Worm (Caenorhabditis elegans): ENCODE results near the gene papl-1.

The papl-1 gene

DNA sequence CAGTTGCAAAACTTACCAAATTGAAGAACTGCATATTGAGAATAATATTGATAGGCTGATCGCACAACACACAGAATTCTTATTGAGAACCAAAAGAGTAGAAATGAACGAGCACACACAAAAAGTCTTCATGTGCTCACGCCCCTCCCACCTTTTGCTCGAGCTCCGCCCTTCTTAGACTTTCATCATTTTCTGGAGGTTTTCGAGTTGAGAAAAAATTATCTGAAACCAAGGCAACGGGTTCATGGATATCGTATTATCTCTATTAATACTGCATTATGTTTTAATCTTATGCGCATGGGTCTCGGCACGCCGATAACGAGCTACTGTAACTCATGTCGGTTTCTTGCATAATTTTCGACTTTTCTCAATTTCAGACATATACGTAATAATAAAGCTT lies 33.7 kb downstream of the papl-1 start, which contains the start of gene R11D1.12:
R11D1.12 (minus strand) TSS at position 101 of the 400 bp plus-strand sequence.
- TF ChIP-seq lir-1 (GFP tag; conservative IDR thresholded peaks at IDR 0.05) (no peak), lsl-1 (GFP tag; optimal IDR thresholded peaks at IDR 0.05) (no peak), Y79H2A.3 (GFP tag; conservative IDR thresholded peaks at IDR 0.05) (no peak), let-607 (tag; optimal IDR thresholded peaks at IDR 0.05) (no peak), madf-8 (GFP tag; conservative IDR thresholded peaks at IDR 0.05) (no peak), hsf-1 (GFP tag; IDR thresholded peaks at IDR 0.05) (no peak), ztf-28 (GFP tag; IDR thresholded peaks at IDR 0.05) (no peak), let-526 (GFP tag; IDR thresholded peaks at IDR 0.05) (no peak), ceh-91 (GFP tag; IDR thresholded peaks at IDR 0.05) (no peak), ztf-26 (tag; optimal IDR thresholded peaks at IDR 0.05) (no peak), madf-10 (tag; optimal IDR thresholded peaks at IDR 0.05) (no peak)

DNA sequence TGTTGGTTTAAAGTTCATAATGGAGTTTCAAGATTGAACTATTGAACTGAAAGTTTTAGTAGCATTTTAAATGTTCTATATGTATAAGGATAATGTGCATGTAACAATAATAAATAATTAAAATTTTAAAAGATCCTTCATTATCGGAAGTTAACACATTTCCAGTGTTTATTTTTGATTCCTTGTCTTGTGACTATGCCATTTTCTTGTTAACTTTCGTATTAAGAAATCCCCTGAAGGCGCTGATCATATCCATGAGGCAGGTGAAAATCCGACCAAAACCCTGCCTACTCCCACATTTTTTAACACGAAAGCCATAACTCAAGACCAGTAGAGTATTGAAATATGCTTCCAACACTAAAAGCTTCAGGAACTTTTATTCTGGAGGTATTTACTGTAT lies 39.8 kb downstream of the papl-1 start, which contains the start of gene R11D1.7:
R11D1.7 (plus strand) TSS at position 301 of the 400 bp plus-strand sequence.
- no peak for TF ChIP-seq zfh-2 (GFP tag; conservative IDR thresholded peaks at IDR 0.05)
- no peak for TF ChIP-seq pbrm-1 (GFP tag; IDR thresholded peaks at IDR 0.05)

DNA sequence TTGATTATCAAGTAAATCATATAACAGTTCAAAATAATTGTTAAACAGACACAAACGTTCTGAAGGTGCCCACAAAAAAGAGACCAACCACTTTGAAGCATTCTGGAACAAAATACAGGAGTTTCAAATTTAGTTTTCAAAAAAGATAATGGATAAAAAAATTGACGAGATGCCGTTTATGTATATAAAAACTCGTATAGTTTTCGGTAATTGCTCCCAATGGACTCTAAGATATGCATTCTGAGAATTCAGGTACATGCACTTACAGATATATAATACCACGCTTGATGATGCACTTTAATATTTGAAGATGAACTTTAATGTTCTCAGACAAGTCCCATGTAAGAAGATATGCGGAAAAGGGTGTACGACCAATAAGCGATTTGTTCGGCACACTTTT lies 40.9 kb downstream of the papl-1 start, which contains the start of gene str-181:
str-181 (minus strand) TSS at position 101 of the 400 bp plus-strand sequence.
- TF ChIP-seq rcor-1 (GFP tag; IDR thresholded peaks at IDR 0.05) (no peak), lin-54 (GFP tag; optimal IDR thresholded peaks at IDR 0.05) (no peak), B0261.1 (tag; optimal IDR thresholded peaks at IDR 0.05) (no peak), chd-7 (tag; optimal IDR thresholded peaks at IDR 0.05) (no peak), snpc-4 (GFP tag; optimal IDR thresholded peaks at IDR 0.05) (no peak), snpc-4 (tag; optimal IDR thresholded peaks at IDR 0.05) (no peak), atf-7 (tag; optimal IDR thresholded peaks at IDR 0.05) (no peak), zim-3 (tag; optimal IDR thresholded peaks at IDR 0.05) (no peak)

DNA sequence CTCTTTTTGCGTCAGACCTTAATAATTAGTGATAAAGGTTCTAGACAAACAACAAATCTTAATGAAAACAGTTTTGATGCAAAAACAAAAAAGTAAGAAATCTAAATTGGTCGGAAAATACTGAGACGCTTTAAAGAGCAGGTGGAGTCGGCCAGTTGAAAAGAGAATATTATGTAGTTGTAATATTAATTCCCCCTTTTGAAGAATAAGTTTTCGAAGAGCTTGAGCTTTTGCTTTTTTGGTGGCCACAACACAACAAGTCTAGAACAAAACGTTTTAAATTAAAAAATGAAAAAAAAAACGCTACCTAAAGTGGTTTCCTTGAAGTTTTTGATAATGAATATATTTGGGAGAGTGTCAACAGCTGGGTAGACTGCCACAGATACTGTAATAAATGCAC lies 43.1 kb downstream of the papl-1 start, which contains the start of gene str-178:
str-178 (minus strand) TSS at position 101 of the 400 bp plus-strand sequence.
- no peak for TF ChIP-seq Y67H2A.10 (GFP tag; conservative IDR thresholded peaks at IDR 0.05)
- no peak for TF ChIP-seq ceh-58 (GFP tag; IDR thresholded peaks at IDR 0.05)
- TF ChIP-seq somi-1 (GFP tag; optimal IDR thresholded peaks at IDR 0.05), result no peak
- no peak for TF ChIP-seq pha-4 (tag; optimal IDR thresholded peaks at IDR 0.05)
- no peak for TF ChIP-seq zim-3 (tag; optimal IDR thresholded peaks at IDR 0.05)

DNA sequence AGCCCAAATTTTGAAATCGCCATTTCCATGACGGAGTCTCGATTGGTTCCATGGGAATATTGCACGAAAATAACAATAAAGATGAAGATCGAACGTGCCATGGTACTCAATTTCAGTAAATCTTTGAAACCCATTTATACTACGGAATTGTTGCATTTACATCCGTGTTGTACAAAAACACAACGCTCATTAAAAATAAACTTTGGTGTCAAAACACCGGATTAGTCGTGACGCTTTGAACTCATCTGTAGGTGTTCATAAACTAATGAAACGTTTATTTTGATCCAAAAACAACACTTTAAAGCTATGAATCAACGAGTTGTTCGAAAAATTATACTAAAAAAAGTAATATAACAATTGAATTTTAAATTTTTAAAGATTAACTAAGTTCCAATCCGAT lies 45.4 kb downstream of the papl-1 start, which contains the start of gene R11D1.4:
R11D1.4 (minus strand) TSS at position 101 of the 400 bp plus-strand sequence.
- TF ChIP-seq ceh-91 (GFP tag; IDR thresholded peaks at IDR 0.05) (no peak), bed-1 (GFP tag; IDR thresholded peaks at IDR 0.05) (no peak), rec-8 (tag; optimal IDR thresholded peaks at IDR 0.05) (no peak), attf-6 (GFP tag; IDR thresholded peaks at IDR 0.05) (no peak), ceh-58 (GFP tag; IDR thresholded peaks at IDR 0.05) (no peak), ztf-26 (tag; optimal IDR thresholded peaks at IDR 0.05) (no peak), lsl-1 (GFP tag; optimal IDR thresholded peaks at IDR 0.05) (no peak), hrde-1 (tag; optimal IDR thresholded peaks at IDR 0.05; ENCODE audit: borderline replicate concordance) (no peak), bed-2 (GFP tag; IDR thresholded peaks at IDR 0.05) (no peak), Y53G8AR.9 (GFP tag; conservative IDR thresholded peaks at IDR 0.05) (no peak), him-1 (tag; optimal IDR thresholded peaks at IDR 0.05) (no peak), let-607 (tag; optimal IDR thresholded peaks at IDR 0.05) (no peak), D2030.7 (GFP tag; IDR thresholded peaks at IDR 0.05) (no peak), nfyb-1 (GFP tag; IDR thresholded peaks at IDR 0.05) (no peak), pbrm-1 (GFP tag; IDR thresholded peaks at IDR 0.05) (no peak), T26A5.8 (tag; optimal IDR thresholded peaks at IDR 0.05) (no peak), B0035.1 (tag; optimal IDR thresholded peaks at IDR 0.05) (no peak), pha-4 (tag; optimal IDR thresholded peaks at IDR 0.05) (no peak), snpc-3.4 (tag; optimal IDR thresholded peaks at IDR 0.05) (no peak), lin-40 (tag; optimal IDR thresholded peaks at IDR 0.05) (no peak)

All from whole organism, young adult.